Fruit fly (Drosophila melanogaster): ENCODE measurements around the gene SelR.
A peak's percentile ranks its signal among the peaks of the same experiment; 100 is the strongest.

The SelR gene

DNA sequence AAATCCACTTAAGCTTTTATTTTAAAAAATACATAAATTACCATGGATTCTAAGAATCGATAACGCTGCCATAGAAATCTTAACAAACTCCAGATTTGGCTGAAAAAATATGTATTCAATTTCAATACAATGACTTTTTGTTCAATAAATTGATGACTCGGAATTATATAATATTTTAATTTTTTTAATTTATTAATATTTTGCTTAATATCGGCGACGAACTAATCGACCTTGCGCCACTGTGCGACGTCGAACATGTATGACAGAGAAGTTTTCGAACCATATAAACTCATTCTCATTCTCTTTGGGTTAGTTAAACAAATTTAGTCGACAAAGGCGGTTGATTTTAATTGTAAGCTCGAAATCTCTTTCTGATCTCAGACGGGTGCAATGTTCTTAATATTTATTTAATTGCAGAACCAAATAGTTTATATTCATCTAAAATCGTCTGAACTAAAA lies 18.9 kb downstream of the SelR start, which contains the start of gene CG42394 (continued):
- TF ChIP-seq chif (GFP tag; optimal IDR thresholded peaks at IDR 0.05), result peak; percentile 56 to 75
- peak; percentile 85 for TF ChIP-seq Nf-YB (GFP tag; optimal IDR thresholded peaks at IDR 0.05)
- TF ChIP-seq ATbp (GFP tag; optimal IDR thresholded peaks at IDR 0.05), result peak; percentile 95
- peak; percentile 93 for TF ChIP-seq CG4820 (GFP tag; optimal IDR thresholded peaks at IDR 0.05)
- peak; percentile 17 for TF ChIP-seq tx (GFP tag; optimal IDR thresholded peaks at IDR 0.05)
- peak; percentile 51 for TF ChIP-seq CG33213 (GFP tag; optimal IDR thresholded peaks at IDR 0.05)
- TF ChIP-seq CG34422 (GFP tag; IDR thresholded peaks at IDR 0.05), result peak; percentile 93
- peak; percentile 90 for TF ChIP-seq CG9437 (GFP tag; optimal IDR thresholded peaks at IDR 0.05)
- peak; percentile 95 for TF ChIP-seq CG13424 (tag; optimal IDR thresholded peaks at IDR 0.05)
- TF ChIP-seq sd (tag; optimal IDR thresholded peaks at IDR 0.05), result peak; percentile 72
- peak; percentile 8 for TF ChIP-seq btn (GFP tag; optimal IDR thresholded peaks at IDR 0.05)
- TF ChIP-seq CG34224 (GFP tag; IDR thresholded peaks at IDR 0.05; ENCODE audit: partially characterized antibody), result no peak
- TF ChIP-seq fd96Cb (tag; optimal IDR thresholded peaks at IDR 0.05), result peak; percentile 97
- TF ChIP-seq CG14441 (GFP tag; IDR thresholded peaks at IDR 0.05), result peak; percentile 93
- peak; percentile 89 for TF ChIP-seq CG6654 (GFP tag; optimal IDR thresholded peaks at IDR 0.05)
- TF ChIP-seq Opbp (GFP tag; IDR thresholded peaks at IDR 0.05; ENCODE audit: partially characterized antibody), result no peak
- no peak for TF ChIP-seq Hmx (GFP tag; optimal IDR thresholded peaks at IDR 0.05)
- peak; percentile 97 for TF ChIP-seq CG2678 (tag; optimal IDR thresholded peaks at IDR 0.05)
- peak; percentile 86 for TF ChIP-seq CG13894 (tag; optimal IDR thresholded peaks at IDR 0.05)
- peak; percentile 91 for TF ChIP-seq CG12299 (tag; optimal IDR thresholded peaks at IDR 0.05)
- no peak for TF ChIP-seq CG17568 (GFP tag; optimal IDR thresholded peaks at IDR 0.05)
- TF ChIP-seq CG43689 (GFP tag; IDR thresholded peaks at IDR 0.05), result peak; percentile 39; the same call in 1 of the 2 replicates
- peak; percentile 87 for TF ChIP-seq CG5953 (GFP tag; IDR thresholded peaks at IDR 0.05)
- TF ChIP-seq CG11085 (GFP tag; IDR thresholded peaks at IDR 0.05), result peak; percentile 74
- peak; percentile 91 for TF ChIP-seq sqz (GFP tag; optimal IDR thresholded peaks at IDR 0.05)
- peak; percentile 75 for TF ChIP-seq Mad (GFP tag; optimal IDR thresholded peaks at IDR 0.05)
- TF ChIP-seq CG6854 (GFP tag; optimal IDR thresholded peaks at IDR 0.05), result peak; percentile 97
- TF ChIP-seq ind (GFP tag; optimal IDR thresholded peaks at IDR 0.05), result peak; percentile 88
- TF ChIP-seq Dll (GFP tag; IDR thresholded peaks at IDR 0.05; ENCODE audit: partially characterized antibody), result 0 out of 4 replicates have a peak, but pooled peaks have one; percentile 43
- peak; percentile 96 for TF ChIP-seq CoRest (tag; optimal IDR thresholded peaks at IDR 0.05)
- TF ChIP-seq CG8478 (optimal IDR thresholded peaks at IDR 0.05), result no peak
- TF ChIP-seq Hsf (GFP tag; optimal IDR thresholded peaks at IDR 0.05), result peak; percentile 84
- TF ChIP-seq NfI (GFP tag; optimal IDR thresholded peaks at IDR 0.05), result peak; percentile 94
- TF ChIP-seq CG14860 (GFP tag; IDR thresholded peaks at IDR 0.05; ENCODE audit: partially characterized antibody), result peak; percentile 50; the same call in 1 of the 3 replicates
- peak; percentile 97 for TF ChIP-seq zen (tag; optimal IDR thresholded peaks at IDR 0.05)
- peak; percentile 93 for TF ChIP-seq CG15601 (tag; optimal IDR thresholded peaks at IDR 0.05)
- TF ChIP-seq ato (GFP tag; IDR thresholded peaks at IDR 0.05; ENCODE audit: partially characterized antibody), result no peak
- peak; percentile 96 for TF ChIP-seq Atf6 (GFP tag; IDR thresholded peaks at IDR 0.05)
- TF ChIP-seq ssp (GFP tag; IDR thresholded peaks at IDR 0.05), result peak; percentile 78
- peak; percentile 78 for TF ChIP-seq exex (tag; optimal IDR thresholded peaks at IDR 0.05)
- peak; percentile 48 for TF ChIP-seq bab2 (GFP tag; optimal IDR thresholded peaks at IDR 0.05)
- TF ChIP-seq CG18764 (GFP tag; optimal IDR thresholded peaks at IDR 0.05), result peak; percentile 92
- peak; percentile 49 for TF ChIP-seq CG12236 (GFP tag; optimal IDR thresholded peaks at IDR 0.05)
- TF ChIP-seq nau (GFP tag; optimal IDR thresholded peaks at IDR 0.05), result no peak
- peak in 1 of 3 experiments; percentile 83 for TF ChIP-seq Stat92E (GFP tag; optimal IDR thresholded peaks at IDR 0.05)

Data from whole organism, embryonic.